Worm (Caenorhabditis elegans): ENCODE measurements around the gene mrpl-51.

The mrpl-51 gene

ce11 chrIV:12036924-12037323, 5.8 kb downstream of the mrpl-51 start (continued):
- TF ChIP-seq arid-1 (GFP tag; conservative IDR thresholded peaks at IDR 0.05), result peak; percentile 49; the same call in 1 of the 2 replicates
- peak in 1 of 2 experiments; percentile 76 for TF ChIP-seq lsy-2 (tag; optimal IDR thresholded peaks at IDR 0.05)
- TF ChIP-seq unc-62 (GFP tag; optimal IDR thresholded peaks at IDR 0.05 in 1 of 2), result no peak
- no peak for TF ChIP-seq unc-62 (tag; optimal IDR thresholded peaks at IDR 0.05)
- peak; percentile 32; the same call in 1 of the 2 replicates for TF ChIP-seq lin-38 (GFP tag; IDR thresholded peaks at IDR 0.05)
- peak; percentile 5 for TF ChIP-seq hlh-30 (tag; optimal IDR thresholded peaks at IDR 0.05; ENCODE audit: insufficient read depth)

- TF ChIP-seq ztf-11 (tag; optimal IDR thresholded peaks at IDR 0.05), result no peak
- TF ChIP-seq aha-1 (tag), result peak; percentile 46
- no peak for TF ChIP-seq zfp-3 (GFP tag; conservative IDR thresholded peaks at IDR 0.05)
- no peak for TF ChIP-seq skn-1 (tag; optimal IDR thresholded peaks at IDR 0.05)
- no peak for TF ChIP-seq daf-8 (GFP tag; IDR thresholded peaks at IDR 0.05)
- no peak for TF ChIP-seq ces-1 (GFP tag; optimal IDR thresholded peaks at IDR 0.05)
- TF ChIP-seq tra-1 (GFP tag; IDR thresholded peaks at IDR 0.05), result no peak
- TF ChIP-seq mxl-3 (GFP tag; optimal IDR thresholded peaks at IDR 0.05), result peak; percentile 30
- TF ChIP-seq dmd-6 (GFP tag; IDR thresholded peaks at IDR 0.05), result no peak
- TF ChIP-seq Y105C5A.15 (GFP tag; IDR thresholded peaks at IDR 0.05), result no peak
- no peak for TF ChIP-seq egl-27 (tag; optimal IDR thresholded peaks at IDR 0.05)
- no peak for TF ChIP-seq daf-19 (GFP tag; conservative IDR thresholded peaks at IDR 0.05)
- no peak for TF ChIP-seq ceh-82 (tag; optimal IDR thresholded peaks at IDR 0.05)
- TF ChIP-seq hlh-11 (tag; optimal IDR thresholded peaks at IDR 0.05), result peak; percentile 39
- no peak for TF ChIP-seq lsy-2 (tag; optimal IDR thresholded peaks at IDR 0.05)
- TF ChIP-seq nhr-77 (tag; optimal IDR thresholded peaks at IDR 0.05), result no peak
- no peak for TF ChIP-seq ceh-20 (GFP tag; IDR thresholded peaks at IDR 0.05)
- peak; percentile 81 for TF ChIP-seq hlh-30 (tag; optimal IDR thresholded peaks at IDR 0.05; ENCODE audit: insufficient read depth)
- no peak for TF ChIP-seq hmg-1.1 (GFP tag; IDR thresholded peaks at IDR 0.05)
- no peak for TF ChIP-seq T20F7.1 (GFP tag; optimal IDR thresholded peaks at IDR 0.05)
- no peak for TF ChIP-seq lin-15B (tag; optimal IDR thresholded peaks at IDR 0.05)
- no peak for TF ChIP-seq zip-2 (tag; optimal IDR thresholded peaks at IDR 0.05)
- TF ChIP-seq F49E8.2 (tag; optimal IDR thresholded peaks at IDR 0.05; ENCODE audit: borderline replicate concordance), result no peak
- no peak for TF ChIP-seq R02D3.7 (tag; optimal IDR thresholded peaks at IDR 0.05)
- no peak for TF ChIP-seq nhr-10 (tag; optimal IDR thresholded peaks at IDR 0.05)
- TF ChIP-seq ceh-32 (tag; optimal IDR thresholded peaks at IDR 0.05; ENCODE audit: poor library complexity), result no peak
- TF ChIP-seq ctbp-1 (GFP tag; IDR thresholded peaks at IDR 0.05), result no peak
- TF ChIP-seq lin-29 (GFP tag; IDR thresholded peaks at IDR 0.05), result no peak
- no peak for TF ChIP-seq fos-1 (tag; optimal IDR thresholded peaks at IDR 0.05)
- no peak for TF ChIP-seq zfp-2 (tag; optimal IDR thresholded peaks at IDR 0.05)
- no peak for TF ChIP-seq ceh-62 (tag; optimal IDR thresholded peaks at IDR 0.05)
- peak; percentile 0 for TF ChIP-seq dve-1 (tag; optimal IDR thresholded peaks at IDR 0.05; ENCODE audit: insufficient read depth)
- no peak for TF ChIP-seq egl-43 (GFP tag; IDR thresholded peaks at IDR 0.05)
- TF ChIP-seq unc-62 (GFP tag; optimal IDR thresholded peaks at IDR 0.05 in 1 of 2), result peak in 1 of 2 experiments; percentile 43
- TF ChIP-seq unc-62 (tag; optimal IDR thresholded peaks at IDR 0.05), result no peak
- no peak for TF ChIP-seq zag-1 (tag; optimal IDR thresholded peaks at IDR 0.05)
- no peak for TF ChIP-seq rbr-2 (tag; optimal IDR thresholded peaks at IDR 0.05)
- TF ChIP-seq nhr-237 (tag; optimal IDR thresholded peaks at IDR 0.05), result no peak
- TF ChIP-seq madf-5 (GFP tag; IDR thresholded peaks at IDR 0.05), result no peak
- no peak for TF ChIP-seq lin-39 (tag; optimal IDR thresholded peaks at IDR 0.05)
- TF ChIP-seq hif-1 (tag; optimal IDR thresholded peaks at IDR 0.05), result no peak
- no peak for TF ChIP-seq madf-9 (GFP tag; conservative IDR thresholded peaks at IDR 0.05)
- no peak for TF ChIP-seq mdl-1 (tag; optimal IDR thresholded peaks at IDR 0.05)
- no peak for TF ChIP-seq Y5F2A.4 (GFP tag; optimal IDR thresholded peaks at IDR 0.05)
- TF ChIP-seq nhr-41 (GFP tag; IDR thresholded peaks at IDR 0.05), result no peak
- peak; percentile 44 for TF ChIP-seq nhr-28 (tag; optimal IDR thresholded peaks at IDR 0.05)
- no peak for TF ChIP-seq gei-8 (GFP tag; optimal IDR thresholded peaks at IDR 0.05)
- no peak for TF ChIP-seq D1046.2 (GFP tag; IDR thresholded peaks at IDR 0.05)
Observed at ce11 chrIV:12040431-12040830, 9.3 kb downstream of the mrpl-51 start.

Data from whole organism, L4 larva.